Worm (Caenorhabditis elegans) whole organism, L4 larva: ENCODE measurements around the gene T23F11.2.
A peak's percentile ranks its signal among the peaks of the same experiment; 100 is the strongest.

ENCODE experiments used
- R02D3.7 ChIP-seq: fragments of 150-350 bp; sonication (generic microtip); optimal IDR thresholded peaks from 3 replicates; lab custom pipeline; 2014; ENCODE audit warnings: missing biosample characterization, missing genetic modification characterization
- aly-2 ChIP-seq: sonication (generic microtip); optimal IDR thresholded peaks from 2 replicates; lab custom pipeline; 2018; ENCODE audit warnings: missing biosample characterization, missing genetic modification characterization
- ceh-32 ChIP-seq: sonication (generic microtip); optimal IDR thresholded peaks from 2 replicates; lab custom pipeline; 2016; ENCODE audit warnings: mild to moderate bottlenecking, missing genetic modification characterization, missing compliant biosample characterization; ENCODE audit not compliant: poor library complexity
- daf-12 ChIP-seq: fragments of 150-350 bp; optimal IDR thresholded peaks from 2 replicates; lab custom pipeline; 2014; ENCODE audit warnings: missing biosample characterization, missing genetic modification reagents, missing genetic modification characterization
- jun-1 ChIP-seq: fragments of 150-350 bp; optimal IDR thresholded peaks from 2 replicates; lab custom pipeline; 2014; ENCODE audit warnings: missing biosample characterization, missing genetic modification reagents, missing genetic modification characterization
- lin-15B ChIP-seq: fragments of 150-350 bp; sonication (generic microtip); optimal IDR thresholded peaks from 3 replicates; lab custom pipeline; 2014; ENCODE audit warnings: missing biosample characterization, missing genetic modification characterization
- lin-39 ChIP-seq: fragments of 150-350 bp; optimal IDR thresholded peaks from 2 replicates; lab custom pipeline; 2014; ENCODE audit warnings: missing biosample characterization, missing genetic modification reagents, missing genetic modification characterization
- mdl-1 ChIP-seq, 2 experiments: fragments of 150-350 bp in 1 of 2; sonication (generic microtip) in 1 of 2; optimal IDR thresholded peaks; 2 replicates each; lab custom pipeline; 2014 to 2017; ENCODE audit warnings: missing biosample characterization in 2 of 2, missing genetic modification characterization in 2 of 2
- nhr-28 ChIP-seq: fragments of 150-350 bp; optimal IDR thresholded peaks from 2 replicates; lab custom pipeline; 2014; ENCODE audit warnings: missing biosample characterization, missing genetic modification characterization
- pha-4 ChIP-seq, 2 experiments: fragments of 150-350 bp in 1 of 2; fragments of 200-800 bp in 1 of 2; sonication (Bioruptor generic) in 1 of 2; IDR thresholded peaks in 1 of 2; optimal IDR thresholded peaks in 1 of 2; 2 replicates each; pipeline versions ENCODE4 v1.3.6 to Lab custom; 2014 to 2022; ENCODE audit warnings: missing genetic modification characterization in 2 of 2, missing genetic modification reagents in 2 of 2, missing biosample characterization in 1 of 2, missing compliant biosample characterization in 1 of 2
- pqm-1 ChIP-seq: sonication (generic microtip); optimal IDR thresholded peaks from 2 replicates; lab custom pipeline; 2017; ENCODE audit warnings: missing biosample characterization, missing genetic modification characterization
- unc-130 ChIP-seq: sonication (generic microtip); optimal IDR thresholded peaks from 2 replicates; lab custom pipeline; 2016; ENCODE audit warnings: missing genetic modification reagents, missing genetic modification characterization, missing compliant biosample characterization
- unc-39 ChIP-seq: sonication (generic microtip); optimal IDR thresholded peaks from 2 replicates; lab custom pipeline; 2017; ENCODE audit warnings: missing biosample characterization, missing genetic modification characterization
- zfp-3 ChIP-seq: fragments of 200-800 bp; sonication (Bioruptor generic); conservative IDR thresholded peaks from 2 replicates; pipeline ENCODE4 v1.3.6; 2022; ENCODE audit warnings: missing genetic modification reagents, missing genetic modification characterization, missing compliant biosample characterization

DNA sequence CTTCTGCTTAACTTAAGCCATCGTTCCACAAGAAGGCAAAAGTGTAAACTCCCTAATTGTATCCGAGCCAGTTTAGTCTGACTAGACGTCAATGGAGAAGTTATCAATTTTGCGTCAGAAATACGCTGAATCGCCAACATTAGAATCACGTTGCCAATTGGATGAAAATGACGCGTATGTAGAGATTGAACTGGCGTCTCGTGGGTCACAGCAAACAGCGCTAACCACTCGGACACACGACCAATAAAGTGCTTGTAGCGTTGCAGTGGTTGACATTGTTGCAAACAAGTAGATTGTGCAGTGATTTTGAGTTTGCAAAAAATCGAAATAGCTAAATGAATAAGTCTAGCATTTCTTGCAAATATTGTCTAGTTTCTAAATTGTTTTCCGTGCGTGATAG, 34.3 kb upstream of the T23F11.2 start:
- TF ChIP-seq jun-1 (tag; lab: Kevin White, UChicago) (peak; percentile 28), pha-4 (GFP tag; IDR thresholded peaks at IDR 0.05; lab: Robert Waterston, UW) (peak; percentile 89), pha-4 (tag; optimal IDR thresholded peaks at IDR 0.05; lab: Kevin White, UChicago) (peak; percentile 53), lin-39 (tag; lab: Kevin White, UChicago) (no peak), zfp-3 (GFP tag; lab: Robert Waterston, UW) (peak; percentile 86), ceh-32 (tag; lab: Kevin White, UChicago) (no peak), unc-130 (GFP tag; lab: Kevin White, UChicago) (peak; percentile 84), daf-12 (tag; lab: Kevin White, UChicago) (no peak), pqm-1 (tag; lab: Kevin White, UChicago) (peak; percentile 53), lin-15B (no peak), aly-2 (tag; lab: Kevin White, UChicago) (peak; percentile 40), R02D3.7 (tag; lab: Kevin White, UChicago) (peak; percentile 36), unc-39 (no peak), mdl-1 (tag; optimal IDR thresholded peaks at IDR 0.05; lab: Kevin White, UChicago) (peak in 1 of 2 experiments; percentile 73), nhr-28 (tag; lab: Kevin White, UChicago) (peak; percentile 48)
